Fruit fly (Drosophila melanogaster): ENCODE measurements around the gene CLIP-190.

The CLIP-190 gene

DNA sequence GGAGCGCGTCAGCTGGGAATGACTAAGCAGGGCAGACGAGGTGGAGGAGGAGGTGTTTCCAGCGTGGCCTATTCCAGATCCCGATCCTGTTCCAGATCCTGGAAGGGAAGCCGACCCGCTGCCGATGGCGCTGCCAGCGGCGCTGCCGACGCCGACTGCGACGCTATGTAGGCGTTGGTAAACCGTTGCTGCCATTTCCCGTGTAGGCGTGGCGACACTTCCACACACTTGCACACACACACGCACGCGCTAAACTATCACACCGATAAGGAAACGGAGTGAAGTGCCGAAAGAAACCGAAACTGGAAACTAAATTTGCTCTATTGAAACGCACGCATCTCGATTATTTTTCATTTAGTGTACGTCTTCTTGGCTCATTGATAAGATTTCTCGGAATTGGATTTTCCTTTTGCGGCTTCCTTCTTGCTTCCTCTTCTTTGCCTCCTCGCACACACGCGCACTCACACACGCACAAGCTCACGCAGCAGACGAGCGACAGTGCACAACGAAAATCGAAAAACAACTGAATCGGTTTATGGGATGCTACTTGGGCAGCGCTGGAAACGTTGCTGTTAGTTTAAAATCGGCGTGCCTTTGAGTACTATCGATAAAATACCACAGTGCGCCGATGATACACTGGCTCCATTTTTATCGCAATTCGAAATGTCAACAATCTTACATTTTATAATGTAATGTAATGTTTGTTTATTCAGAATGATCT is 752 bp upstream of the CLIP-190 start, which contains the start of gene Lrch (continued):
- TF ChIP-seq CG14667 (GFP tag; IDR thresholded peaks at IDR 0.05) (no peak), E2f2 (GFP tag; IDR thresholded peaks at IDR 0.05) (peak; percentile 94), Deaf1 (tag; optimal IDR thresholded peaks at IDR 0.05) (peak; percentile 83), CG7987 (GFP tag; optimal IDR thresholded peaks at IDR 0.05) (peak; percentile 64), CG17829 (tag; optimal IDR thresholded peaks at IDR 0.05) (peak; percentile 30), CG1603 (tag; optimal IDR thresholded peaks at IDR 0.05) (peak; percentile 63), Bgb (GFP tag; IDR thresholded peaks at IDR 0.05; ENCODE audit: partially characterized antibody) (peak; percentile 89), Ada2b (GFP tag; IDR thresholded peaks at IDR 0.05) (no peak), pros (GFP tag; optimal IDR thresholded peaks at IDR 0.05) (peak; percentile 83), Tbp (GFP tag; optimal IDR thresholded peaks at IDR 0.05) (no peak), mirr (GFP tag; optimal IDR thresholded peaks at IDR 0.05) (peak; percentile 63), knrl (GFP tag; IDR thresholded peaks at IDR 0.05; ENCODE audit: partially characterized antibody) (peak; percentile 53), sna (GFP tag; IDR thresholded peaks at IDR 0.05; ENCODE audit: partially characterized antibody) (peak; percentile 34; the same call in 1 of the 2 replicates), so (GFP tag; IDR thresholded peaks at IDR 0.05) (peak; percentile 43; the same call in 1 of the 3 replicates), sug (tag; optimal IDR thresholded peaks at IDR 0.05) (peak; percentile 51), phol (tag; optimal IDR thresholded peaks at IDR 0.05) (peak; percentile 12), hbn (GFP tag; IDR thresholded peaks at IDR 0.05; ENCODE audit: partially characterized antibody) (peak; percentile 41; the same call in 1 of the 2 replicates), lov (optimal IDR thresholded peaks at IDR 0.05) (no peak), lov (GFP tag; IDR thresholded peaks at IDR 0.05) (no peak), CG8924 (tag; optimal IDR thresholded peaks at IDR 0.05) (peak; percentile 39), CG17328 (GFP tag; IDR thresholded peaks at IDR 0.05) (peak; percentile 41), Usf (GFP tag; optimal IDR thresholded peaks at IDR 0.05) (no peak), Optix (GFP tag; IDR thresholded peaks at IDR 0.05) (0 out of 3 replicates have a peak, but pooled peaks have one; percentile 47), CG14014 (GFP tag; IDR thresholded peaks at IDR 0.05) (peak; percentile 47; the same call in 1 of the 2 replicates), Taf1 (GFP tag; IDR thresholded peaks at IDR 0.05) (no peak), CG12236 (GFP tag; optimal IDR thresholded peaks at IDR 0.05) (no peak), CG15479 (GFP tag; optimal IDR thresholded peaks at IDR 0.05) (peak; percentile 98), slbo (GFP tag; IDR thresholded peaks at IDR 0.05) (peak; percentile 39; the same call in 1 of the 2 replicates), CG10147 (GFP tag; optimal IDR thresholded peaks at IDR 0.05) (peak; percentile 55), nmo (GFP tag; optimal IDR thresholded peaks at IDR 0.05) (no peak), Dll (GFP tag; IDR thresholded peaks at IDR 0.05; ENCODE audit: partially characterized antibody) (peak; percentile 72; the same call in 3 of the 4 replicates), CG15269 (tag; optimal IDR thresholded peaks at IDR 0.05) (peak; percentile 4), CG14050 (GFP tag; IDR thresholded peaks at IDR 0.05) (no peak), CG6254 (GFP tag; optimal IDR thresholded peaks at IDR 0.05) (no peak), Hr78 (GFP tag; optimal IDR thresholded peaks at IDR 0.05) (no peak), CG30403 (GFP tag; optimal IDR thresholded peaks at IDR 0.05) (no peak), gcm2 (GFP tag; optimal IDR thresholded peaks at IDR 0.05) (no peak), esg (GFP tag; conservative IDR thresholded peaks at IDR 0.05) (no peak), Dek (tag; optimal IDR thresholded peaks at IDR 0.05) (no peak), pfk (GFP tag; optimal IDR thresholded peaks at IDR 0.05) (peak; percentile 5), CG9797 (GFP tag; optimal IDR thresholded peaks at IDR 0.05) (no peak), CG6175 (GFP tag; IDR thresholded peaks at IDR 0.05) (no peak), seq (GFP tag; IDR thresholded peaks at IDR 0.05) (no peak; the same call in 1 of the 2 replicates), Drgx (GFP tag; IDR thresholded peaks at IDR 0.05) (peak; percentile 12; the same call in 1 of the 2 replicates), org-1 (GFP tag; optimal IDR thresholded peaks at IDR 0.05) (peak; percentile 29), klu (GFP tag; IDR thresholded peaks at IDR 0.05) (no peak), CG13894 (tag; optimal IDR thresholded peaks at IDR 0.05) (peak; percentile 44), chif (GFP tag; optimal IDR thresholded peaks at IDR 0.05) (no peak), amos (GFP tag; IDR thresholded peaks at IDR 0.05; ENCODE audit: partially characterized antibody) (peak; percentile 88)
